Worm (Caenorhabditis elegans) whole organism, early embryonic: ENCODE data around the gene C33F10.11.
A peak's percentile ranks its signal among the peaks of the same experiment; 100 is the strongest.
"Not testable (repeated sequence)": the region's sequence is repeated elsewhere in the genome, so short reads cannot be mapped to it uniquely, and the experiment has no call there.

Source experiments
- B0310.2 ChIP-seq: sonication (generic microtip); optimal IDR thresholded peaks from 2 replicates; lab custom pipeline; 2016; ENCODE audit warnings: mild to moderate bottlenecking, missing genetic modification characterization, missing compliant biosample characterization
- F13C5.2 ChIP-seq: sonication (generic microtip); optimal IDR thresholded peaks from 2 replicates; lab custom pipeline; 2017; ENCODE audit warnings: mild to moderate bottlenecking, missing genetic modification characterization, inconsistent platforms, missing compliant biosample characterization
- aly-1 ChIP-seq: sonication (generic microtip); optimal IDR thresholded peaks from 2 replicates; lab custom pipeline; 2016; ENCODE audit warnings: missing genetic modification characterization, missing compliant biosample characterization
- ama-1 ChIP-seq: fragments of 150-350 bp; optimal IDR thresholded peaks from 2 replicates; lab custom pipeline; 2014
- ceh-13 ChIP-seq: fragments of 200-800 bp; sonication (Bioruptor generic); optimal IDR thresholded peaks from 2 replicates; lab custom pipeline; 2018; ENCODE audit warnings: mild to moderate bottlenecking, missing genetic modification characterization, missing compliant biosample characterization
- ceh-36 ChIP-seq: sonication (generic microtip); optimal IDR thresholded peaks from 2 replicates; lab custom pipeline; 2016; ENCODE audit warnings: missing genetic modification characterization, inconsistent platforms, missing compliant biosample characterization
- ets-7 ChIP-seq: sonication (generic microtip); optimal IDR thresholded peaks from 2 replicates; lab custom pipeline; 2016; ENCODE audit warnings: missing genotype, missing genetic modification characterization, missing compliant biosample characterization
- flt-1 ChIP-seq: fragments of 200-800 bp; sonication (Bioruptor generic); IDR thresholded peaks from 2 replicates; pipeline ENCODE4 v1.3.6; 2022; ENCODE audit warnings: missing genetic modification characterization, missing compliant biosample characterization
- hmbx-1 ChIP-seq: sonication (generic microtip); optimal IDR thresholded peaks from 2 replicates; lab custom pipeline; 2016; ENCODE audit warnings: mild to moderate bottlenecking, missing genetic modification characterization, missing compliant biosample characterization
- hmg-4 ChIP-seq: fragments of 200-800 bp; sonication (Bioruptor generic); optimal IDR thresholded peaks from 2 replicates; lab custom pipeline; 2018; ENCODE audit warnings: mild to moderate bottlenecking, missing genetic modification characterization, missing compliant biosample characterization
- hnd-1 ChIP-seq: sonication (generic microtip); optimal IDR thresholded peaks from 2 replicates; lab custom pipeline; 2016; ENCODE audit warnings: missing genetic modification characterization, missing compliant biosample characterization
- pes-1 ChIP-seq: fragments of 200-800 bp; sonication (Bioruptor generic); IDR thresholded peaks from 2 replicates; pipeline ENCODE4 v1.3.6; 2022; ENCODE audit warnings: missing genetic modification reagents, missing genetic modification characterization, missing compliant biosample characterization
- scrt-1 ChIP-seq: fragments of 200-800 bp; sonication (Bioruptor generic); IDR thresholded peaks from 2 replicates; pipeline ENCODE4 v1.3.6; 2022; ENCODE audit warnings: missing genetic modification characterization, missing compliant biosample characterization
- sea-1 ChIP-seq: fragments of 200-800 bp; sonication (Bioruptor generic); conservative IDR thresholded peaks from 2 replicates; pipeline ENCODE4 v1.3.6; 2022; ENCODE audit warnings: missing genetic modification characterization, missing compliant biosample characterization
- tbx-11 ChIP-seq: fragments of 200-800 bp; sonication (Bioruptor generic); IDR thresholded peaks from 2 replicates; pipeline ENCODE4 v1.3.6; 2022; ENCODE audit warnings: missing genetic modification characterization, missing compliant biosample characterization
- tbx-37 ChIP-seq: fragments of 200-800 bp; sonication (Bioruptor generic); conservative IDR thresholded peaks from 2 replicates; pipeline ENCODE4 v1.3.6; 2022; ENCODE audit warnings: missing genetic modification reagents, missing genetic modification characterization, missing compliant biosample characterization
- tra-4 ChIP-seq: sonication (generic microtip); optimal IDR thresholded peaks from 2 replicates; lab custom pipeline; 2017; ENCODE audit warnings: missing genetic modification characterization, missing compliant biosample characterization

C33F10.11 gene

ce11 chrII:4866819-4867218 is 32.2 kb upstream of the C33F10.11 start:
- TF ChIP-seq pes-1 (GFP tag; lab: Robert Waterston, UW): 0 out of 2 replicates have a peak, but pooled peaks have one; percentile 15
- 0 out of 2 replicates have a peak, but pooled peaks have one; percentile 58 for TF ChIP-seq scrt-1 (GFP tag; lab: Robert Waterston, UW)

ce11 chrII:4866045-4866444 is 31.4 kb upstream of the C33F10.11 start:
- TF ChIP-seq F13C5.2 (tag; lab: Kevin White, UChicago): no peak
- no peak for TF ChIP-seq hmg-4 (GFP tag; lab: Kevin White, UChicago)
- TF ChIP-seq pes-1 (GFP tag; lab: Robert Waterston, UW): no peak
- no peak for TF ChIP-seq hmbx-1 (tag; lab: Kevin White, UChicago)
- no peak for TF ChIP-seq hnd-1

DNA sequence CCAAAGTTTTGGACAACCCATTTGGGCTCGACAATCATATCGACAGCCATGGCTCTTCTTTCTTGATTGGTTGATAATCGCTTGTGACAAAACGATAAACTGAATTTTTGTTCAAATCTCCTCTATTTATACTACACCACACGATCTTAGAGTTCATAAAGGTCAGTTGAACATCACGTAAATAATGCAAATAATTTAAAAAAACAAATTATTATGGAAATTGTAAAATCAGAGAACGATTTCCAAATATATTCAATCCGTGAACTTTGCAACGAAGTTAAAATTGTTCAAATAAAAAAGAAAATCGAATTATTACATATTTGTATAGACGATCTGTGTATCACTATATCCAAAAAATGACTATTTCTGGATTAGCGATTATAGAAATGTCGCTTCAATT is 28.7 kb upstream of the C33F10.11 start, which contains the start of the genes mpst-4 and F11G11.14:
Gene mpst-4, minus strand, starts transcription at position 101 of the 400 bp plus-strand sequence.
Gene F11G11.14, plus strand, starts transcription at position 325 of the 400 bp plus-strand sequence.
- TF ChIP-seq hnd-1 (no peak), sea-1 (GFP tag; lab: Robert Waterston, UW) (no peak), F13C5.2 (tag; lab: Kevin White, UChicago) (no peak), tbx-11 (no peak), aly-1 (tag; lab: Kevin White, UChicago) (no peak), hmbx-1 (tag; lab: Kevin White, UChicago) (no peak), tbx-37 (GFP tag; lab: Robert Waterston, UW) (no peak), tra-4 (tag; lab: Kevin White, UChicago) (no peak), ets-7 (tag; lab: Kevin White, UChicago) (no peak), ceh-13 (GFP tag; lab: Kevin White, UChicago) (no peak), pes-1 (GFP tag; lab: Robert Waterston, UW) (no peak), scrt-1 (GFP tag; lab: Robert Waterston, UW) (no peak), hmg-4 (GFP tag; lab: Kevin White, UChicago) (no peak), flt-1 (GFP tag; lab: Robert Waterston, UW) (no peak)

ce11 chrII:4860260-4860659 is 25.6 kb upstream of the C33F10.11 start, which contains the start of the genes nspd-5 and F11G11.4:
Gene nspd-5 (minus strand): TSS chrII:4860360.
Gene F11G11.4 (plus strand): TSS chrII:4860594.
- not testable (repeated sequence) for TF ChIP-seq aly-1 (tag; lab: Kevin White, UChicago); scrt-1 (GFP tag; lab: Robert Waterston, UW); hmbx-1 (tag; lab: Kevin White, UChicago)

DNA sequence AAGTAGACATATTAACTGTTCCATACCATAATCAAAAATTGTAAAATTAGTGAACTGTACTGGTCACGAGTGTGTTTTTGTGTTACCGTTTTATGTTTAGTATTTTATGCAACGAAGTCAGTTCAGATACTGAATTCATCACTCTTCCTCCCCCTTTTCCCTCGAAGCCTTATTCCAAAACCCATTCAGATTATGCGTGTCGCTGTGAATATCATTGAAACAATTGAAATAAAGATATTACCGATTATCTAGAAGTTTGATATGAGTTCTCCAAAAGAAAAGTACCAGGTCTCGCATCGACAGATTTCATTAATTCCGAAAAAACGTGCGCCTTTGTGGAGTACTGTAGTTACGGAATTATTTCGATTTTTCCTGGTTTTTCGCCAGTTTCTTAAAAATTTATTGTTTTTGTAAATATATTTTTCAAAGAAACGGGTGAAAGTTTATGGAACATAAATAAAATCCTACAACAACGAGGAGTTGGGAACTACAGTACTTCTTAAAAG is 24.3 kb upstream of the C33F10.11 start:
- no peak for TF ChIP-seq tbx-37 (GFP tag; lab: Robert Waterston, UW)
- no peak for TF ChIP-seq tra-4 (tag; lab: Kevin White, UChicago)
- no peak for TF ChIP-seq aly-1 (tag; lab: Kevin White, UChicago)
- TF ChIP-seq sea-1 (GFP tag; lab: Robert Waterston, UW): no peak
- TF ChIP-seq ceh-13 (GFP tag; lab: Kevin White, UChicago): no peak
- TF ChIP-seq scrt-1 (GFP tag; lab: Robert Waterston, UW): no peak
- no peak for TF ChIP-seq hnd-1
- no peak for TF ChIP-seq ama-1 (lab: Kevin White, UChicago)
- no peak for TF ChIP-seq hmbx-1 (tag; lab: Kevin White, UChicago)

ce11 chrII:4857873-4858364 is 23.3 kb upstream of the C33F10.11 start, which contains the start of gene F11G11.5:
Gene F11G11.5 (plus strand): TSS chrII:4857923.
- TF ChIP-seq scrt-1 (GFP tag; lab: Robert Waterston, UW) (no peak), hnd-1 (no peak), F13C5.2 (tag; lab: Kevin White, UChicago) (no peak), B0310.2 (tag; lab: Kevin White, UChicago) (no peak), ama-1 (lab: Kevin White, UChicago) (no peak), ceh-36 (tag; lab: Kevin White, UChicago) (no peak), tra-4 (tag; lab: Kevin White, UChicago) (no peak), hmbx-1 (tag; lab: Kevin White, UChicago) (no peak), tbx-11 (no peak), tbx-37 (GFP tag; lab: Robert Waterston, UW) (no peak), sea-1 (GFP tag; lab: Robert Waterston, UW) (no peak)

DNA sequence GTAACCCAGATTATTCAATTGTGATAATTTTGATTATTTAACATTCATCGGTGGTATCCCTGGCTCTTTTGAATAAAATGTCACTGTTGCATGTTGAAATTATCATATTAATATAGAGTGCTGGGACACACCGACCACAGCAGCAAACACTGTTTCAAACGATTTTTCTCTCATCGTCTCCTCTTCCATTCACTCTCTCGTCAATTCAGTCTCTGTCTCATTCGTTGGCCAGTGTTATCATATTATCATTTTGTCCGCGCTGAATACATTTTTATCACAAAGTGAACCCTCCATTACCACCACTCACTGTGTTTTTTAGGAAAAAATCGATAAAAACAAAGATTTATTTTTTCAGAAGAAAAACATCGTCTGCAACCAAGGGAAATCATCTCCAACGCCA is 22.4 kb upstream of the C33F10.11 start:
- TF ChIP-seq hmg-4 (GFP tag; lab: Kevin White, UChicago) (no peak), tbx-37 (GFP tag; lab: Robert Waterston, UW) (no peak), ceh-36 (tag; lab: Kevin White, UChicago) (no peak), ceh-13 (GFP tag; lab: Kevin White, UChicago) (no peak), F13C5.2 (tag; lab: Kevin White, UChicago) (no peak), tra-4 (tag; lab: Kevin White, UChicago) (no peak), tbx-11 (no peak), pes-1 (GFP tag; lab: Robert Waterston, UW) (no peak), ets-7 (tag; lab: Kevin White, UChicago) (no peak), B0310.2 (tag; lab: Kevin White, UChicago) (no peak), scrt-1 (GFP tag; lab: Robert Waterston, UW) (no peak), hmbx-1 (tag; lab: Kevin White, UChicago) (no peak), hnd-1 (no peak)

ce11 chrII:4856113-4856512 is 21.5 kb upstream of the C33F10.11 start:
- TF ChIP-seq B0310.2 (tag; lab: Kevin White, UChicago) (no peak), tbx-11 (no peak), ceh-13 (GFP tag; lab: Kevin White, UChicago) (no peak)
